Fruit fly (Drosophila melanogaster) whole organism, adult: Measurements from ENCODE around the gene CG6171.

Experiments
- CG7045 ChIP-seq: fragments of 200-800 bp; sonication (Bioruptor generic); optimal IDR thresholded peaks from 2 replicates; lab custom pipeline; 2017; ENCODE audit warnings: missing biosample characterization, mild to moderate bottlenecking, missing genetic modification characterization
- CG7101 ChIP-seq: fragments of 200-800 bp; sonication (Bioruptor generic); optimal IDR thresholded peaks from 2 replicates; lab custom pipeline; 2018; ENCODE audit warnings: missing biosample characterization, mild to moderate bottlenecking, missing genetic modification characterization, moderate library complexity
- cic ChIP-seq: fragments of 200-800 bp; sonication (Bioruptor generic); optimal IDR thresholded peaks from 2 replicates; lab custom pipeline; 2017; ENCODE audit warnings: missing biosample characterization, mild to moderate bottlenecking, missing genetic modification characterization, moderate library complexity
- cnc ChIP-seq, 2 experiments: fragments of >200 bp; optimal IDR thresholded peaks; 2 replicates each; lab custom pipeline; 2017

DNA sequence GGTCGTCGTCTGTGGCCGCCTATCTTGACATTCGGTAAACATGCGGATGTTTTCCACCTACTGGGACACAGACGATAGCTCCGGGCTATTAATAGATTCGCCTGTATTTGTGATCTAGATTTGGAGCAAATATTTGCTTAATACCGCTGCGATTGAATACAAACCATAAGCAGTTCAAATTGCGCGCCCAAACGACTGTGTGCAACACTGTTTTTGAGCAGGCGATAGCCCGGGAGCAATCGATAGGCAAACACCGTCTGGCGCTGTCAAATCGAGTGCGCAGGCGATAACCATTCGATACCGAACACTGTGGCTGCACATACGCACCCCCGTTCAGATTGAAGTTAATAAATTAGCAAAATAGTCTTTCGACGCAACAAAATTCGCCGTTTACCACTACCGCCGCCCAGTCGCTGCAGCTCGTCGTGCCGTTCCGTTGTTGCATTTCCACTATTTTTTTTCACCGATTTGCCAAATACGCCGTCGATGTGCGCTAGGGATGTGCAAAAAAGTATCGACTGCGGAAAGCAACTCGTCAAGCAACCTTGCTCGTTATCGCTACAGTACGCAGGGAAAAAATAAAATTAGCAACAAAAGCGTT, 44.6 kb upstream of the CG6171 start, which contains the start of gene Atx2:
- TF ChIP-seq cic (GFP tag; lab: Kevin White, UChicago) (peak; percentile 32), CG7045 (GFP tag; lab: Kevin White, UChicago) (no peak), cnc (optimal IDR thresholded peaks at IDR 0.05; lab: Kevin White, UChicago) (no peak), CG7101 (tag; lab: Kevin White, UChicago) (peak; percentile 57)
